Fruit fly (Drosophila melanogaster): ENCODE measurements around the gene rgn.

rgn gene

DNA sequence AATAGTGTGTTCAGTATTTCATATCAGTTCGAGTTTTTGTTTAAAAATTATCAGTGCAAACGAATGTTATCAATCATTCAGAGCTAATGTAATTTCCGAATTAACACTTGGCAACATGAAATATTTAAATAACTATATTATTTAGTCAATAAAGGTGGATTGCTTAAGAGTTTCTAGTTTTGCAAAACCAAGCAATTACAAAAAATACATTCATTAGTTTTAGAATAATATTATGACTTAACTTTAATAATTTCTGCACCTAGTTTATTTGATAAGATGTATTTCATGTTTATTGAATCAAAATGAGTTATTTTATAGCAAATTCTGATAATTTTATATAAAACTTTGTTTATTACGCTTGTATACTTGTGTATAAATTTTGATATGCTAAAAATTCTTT, 1.1 kb downstream of the rgn start:
- peak; percentile 75 for TF ChIP-seq noc (tag; optimal IDR thresholded peaks at IDR 0.05)

DNA sequence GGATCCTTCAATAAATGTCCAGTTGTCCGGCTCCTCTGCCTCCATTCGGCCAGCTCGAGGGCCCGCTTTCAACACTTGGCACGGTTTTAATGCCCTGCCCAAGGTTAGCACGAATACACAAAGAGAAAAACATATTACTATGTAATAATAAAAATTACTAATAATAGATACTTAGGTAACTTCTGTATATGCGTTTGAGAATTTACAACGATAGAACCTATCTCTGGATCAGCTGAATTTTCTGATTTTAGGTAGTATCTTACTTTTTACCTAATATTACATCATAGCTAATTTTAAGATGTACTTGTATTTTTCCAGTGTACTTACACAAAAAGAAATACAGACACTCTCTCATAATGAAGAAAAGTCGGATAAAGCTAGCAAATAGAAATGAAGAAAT, 3.4 kb downstream of the rgn start:
- TF ChIP-seq noc (tag; optimal IDR thresholded peaks at IDR 0.05): no peak

- TF ChIP-seq noc (tag; optimal IDR thresholded peaks at IDR 0.05): no peak
These were observed 4.6 kb downstream of the rgn start for dm6 chr3L:21386917-21387316.

dm6 chr3L:21388824-21389223, 6.5 kb downstream of the rgn start:
- no peak for TF ChIP-seq noc (tag; optimal IDR thresholded peaks at IDR 0.05)

DNA sequence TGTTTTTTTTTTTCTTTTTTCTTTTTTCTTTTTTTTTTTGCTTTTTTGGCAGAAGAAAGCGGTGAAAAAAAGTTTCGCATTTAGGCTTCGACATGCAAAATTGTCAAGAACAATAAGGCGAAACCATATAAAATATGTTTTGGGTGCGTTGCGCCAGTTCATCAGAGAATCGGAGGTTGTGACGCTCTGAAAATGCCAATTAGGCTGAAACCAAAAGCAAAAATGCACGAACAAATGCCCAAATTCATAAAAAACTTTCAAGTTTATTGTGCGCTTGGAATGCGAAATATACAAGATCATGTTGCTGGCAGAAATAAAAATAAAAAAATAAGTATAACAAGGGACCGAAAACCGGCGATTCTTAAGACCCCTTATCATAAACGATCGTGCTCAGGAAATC, 7.5 kb downstream of the rgn start:
- no peak for TF ChIP-seq noc (tag; optimal IDR thresholded peaks at IDR 0.05)

DNA sequence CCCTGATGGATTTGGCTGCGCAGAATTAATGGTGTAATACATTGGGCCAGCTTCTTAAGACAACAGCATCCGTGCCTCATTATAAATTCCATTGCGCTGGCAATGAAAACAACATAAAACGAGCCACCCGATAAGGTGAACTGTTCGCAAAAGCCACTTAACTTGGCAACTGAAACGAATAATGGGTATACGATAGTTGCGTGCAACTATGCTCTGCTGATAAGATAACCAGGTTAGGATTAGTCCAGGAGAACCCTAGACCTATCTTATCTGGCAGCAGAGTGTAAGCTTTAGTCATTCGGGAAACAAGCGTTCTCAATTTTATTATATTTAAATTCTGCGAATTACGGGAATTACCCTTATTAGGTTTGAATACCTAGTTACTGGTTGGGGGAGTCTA, 8.1 kb downstream of the rgn start:
- TF ChIP-seq noc (tag; optimal IDR thresholded peaks at IDR 0.05): no peak

dm6 chr3L:21398156-21398555, 15.9 kb downstream of the rgn start:
- TF ChIP-seq noc (tag; optimal IDR thresholded peaks at IDR 0.05): no peak

- TF ChIP-seq noc (tag; optimal IDR thresholded peaks at IDR 0.05): peak; percentile 32
These were observed 17.9 kb downstream of the rgn start for dm6 chr3L:21400206-21400605.

DNA sequence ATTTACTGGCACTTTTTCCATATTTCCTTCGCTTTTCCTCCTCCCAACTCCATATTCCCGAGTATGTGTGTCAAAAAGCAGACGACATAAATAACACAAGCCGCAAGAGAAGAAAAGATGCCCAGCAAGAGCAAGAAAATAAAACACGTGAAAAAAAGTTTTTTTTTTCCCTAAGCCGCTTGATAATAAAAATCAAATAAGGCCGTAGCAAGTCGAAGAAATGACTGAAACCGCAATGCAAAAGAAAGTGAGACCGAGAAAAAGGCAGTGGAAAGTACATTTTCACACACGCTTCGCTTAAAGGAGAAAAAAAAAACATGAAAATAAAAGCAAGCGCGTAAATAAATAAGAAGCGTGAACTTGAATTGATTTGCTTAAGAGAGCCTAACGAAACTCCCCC, 20.3 kb downstream of the rgn start:
- TF ChIP-seq noc (tag; optimal IDR thresholded peaks at IDR 0.05): no peak

DNA sequence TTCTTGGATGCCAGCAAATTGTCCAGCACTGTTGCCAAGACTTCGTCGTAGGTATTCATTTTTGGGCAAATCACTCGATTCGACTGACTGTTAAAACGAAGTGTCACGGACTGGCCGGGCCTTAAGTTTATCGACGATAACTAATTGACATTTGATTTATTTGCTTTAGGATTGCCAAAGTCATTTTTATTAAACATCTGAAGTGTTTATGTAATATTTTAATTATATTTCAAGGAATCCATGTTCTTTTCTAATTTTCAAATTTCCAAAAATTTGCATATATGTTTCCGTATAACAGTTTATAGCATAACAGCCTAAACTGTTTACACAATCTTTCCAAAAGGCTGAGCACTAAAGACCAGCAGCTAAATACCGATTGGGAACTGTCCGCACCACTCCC, 24.3 kb downstream of the rgn start, which contains the start of gene sa:
Gene sa, minus strand, starts transcription at position 101 of the 400 bp plus-strand sequence.
- TF ChIP-seq noc (tag; optimal IDR thresholded peaks at IDR 0.05): no peak

dm6 chr3L:21412140-21412539, 29.8 kb downstream of the rgn start:
- no peak for TF ChIP-seq noc (tag; optimal IDR thresholded peaks at IDR 0.05)

DNA sequence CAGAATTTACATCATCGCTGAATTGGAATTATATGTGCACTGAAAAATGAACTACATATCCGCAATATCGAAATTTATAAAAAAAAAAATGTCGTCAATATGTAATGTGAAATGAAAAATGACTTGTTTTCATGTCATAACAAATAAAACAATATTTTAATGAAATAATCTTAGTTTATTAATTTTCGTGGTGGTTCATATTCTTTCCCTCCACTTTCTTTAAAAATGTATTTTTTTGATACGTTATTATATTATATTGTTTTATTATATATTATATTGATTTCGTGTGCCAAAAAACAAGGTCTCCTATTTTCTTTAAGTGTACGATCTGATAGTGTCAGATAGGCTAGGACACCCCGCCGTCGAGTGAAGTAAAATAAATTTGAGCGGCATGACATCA, 32.0 kb downstream of the rgn start:
- TF ChIP-seq noc (tag; optimal IDR thresholded peaks at IDR 0.05): no peak

dm6 chr3L:21416921-21417447, 34.7 kb downstream of the rgn start:
- TF ChIP-seq noc (tag; optimal IDR thresholded peaks at IDR 0.05): no peak

DNA sequence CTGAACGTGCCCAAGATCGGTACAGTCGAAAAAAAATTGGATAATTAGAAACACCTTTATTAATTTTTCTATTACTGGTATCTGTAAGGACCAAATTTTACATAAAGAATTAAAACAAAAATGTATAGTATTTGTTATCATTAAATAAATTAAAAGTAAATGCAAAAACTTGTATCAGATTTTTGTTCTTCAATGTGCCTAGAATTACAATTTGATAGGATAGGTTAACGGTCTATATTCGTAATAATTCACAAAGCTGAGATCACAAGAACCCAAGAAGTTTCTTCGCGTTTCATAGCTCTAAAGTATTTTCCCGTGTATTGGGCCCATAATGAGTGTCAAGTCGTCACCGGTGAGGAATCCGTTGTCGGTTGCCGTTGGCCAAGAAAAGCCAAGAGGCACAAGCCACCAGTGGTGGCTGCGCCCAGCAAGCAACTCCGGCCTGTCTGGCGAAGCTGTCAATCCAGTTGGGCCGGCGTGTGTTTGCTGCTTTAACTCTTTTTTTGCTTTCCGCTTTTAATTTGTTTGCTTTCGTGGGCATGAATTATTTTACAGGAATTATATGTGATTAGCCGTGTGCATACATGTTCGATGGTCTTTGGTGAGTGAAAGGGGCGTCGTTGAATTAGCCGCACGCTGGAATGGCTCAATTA, 35.7 kb downstream of the rgn start:
- TF ChIP-seq noc (tag; optimal IDR thresholded peaks at IDR 0.05): peak; percentile 56

DNA sequence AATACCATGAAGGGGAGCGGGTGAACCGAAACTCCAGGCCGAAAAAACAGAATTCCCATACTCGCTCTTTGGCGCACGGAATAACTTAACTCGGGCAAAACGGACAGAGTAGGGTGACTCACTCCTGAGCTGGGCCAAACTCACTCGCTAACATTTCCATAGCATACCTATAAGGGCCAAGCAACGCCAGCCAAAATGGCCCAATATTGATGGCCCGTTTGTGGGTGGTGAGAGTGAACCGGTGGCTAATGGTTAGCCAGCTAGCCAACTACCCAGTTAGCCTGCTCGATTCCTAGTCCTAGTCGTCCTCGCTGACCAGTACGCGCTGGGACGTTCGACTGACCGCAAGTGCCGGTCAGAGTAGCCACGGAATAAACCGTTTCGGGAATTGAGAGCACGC, 45.2 kb downstream of the rgn start, which contains the start of gene CG33288:
Gene CG33288, plus strand, starts transcription at position 301 of the 400 bp plus-strand sequence.
- TF ChIP-seq noc (tag; optimal IDR thresholded peaks at IDR 0.05): no peak

dm6 chr3L:21433098-21433497, 50.8 kb downstream of the rgn start, which contains the start of the genes barc and Aef1:
TSS of gene barc (minus strand) at chr3L:21433134.
TSS of gene Aef1 (plus strand) at chr3L:21433422.
- TF ChIP-seq noc (tag; optimal IDR thresholded peaks at IDR 0.05): peak; percentile 71

DNA sequence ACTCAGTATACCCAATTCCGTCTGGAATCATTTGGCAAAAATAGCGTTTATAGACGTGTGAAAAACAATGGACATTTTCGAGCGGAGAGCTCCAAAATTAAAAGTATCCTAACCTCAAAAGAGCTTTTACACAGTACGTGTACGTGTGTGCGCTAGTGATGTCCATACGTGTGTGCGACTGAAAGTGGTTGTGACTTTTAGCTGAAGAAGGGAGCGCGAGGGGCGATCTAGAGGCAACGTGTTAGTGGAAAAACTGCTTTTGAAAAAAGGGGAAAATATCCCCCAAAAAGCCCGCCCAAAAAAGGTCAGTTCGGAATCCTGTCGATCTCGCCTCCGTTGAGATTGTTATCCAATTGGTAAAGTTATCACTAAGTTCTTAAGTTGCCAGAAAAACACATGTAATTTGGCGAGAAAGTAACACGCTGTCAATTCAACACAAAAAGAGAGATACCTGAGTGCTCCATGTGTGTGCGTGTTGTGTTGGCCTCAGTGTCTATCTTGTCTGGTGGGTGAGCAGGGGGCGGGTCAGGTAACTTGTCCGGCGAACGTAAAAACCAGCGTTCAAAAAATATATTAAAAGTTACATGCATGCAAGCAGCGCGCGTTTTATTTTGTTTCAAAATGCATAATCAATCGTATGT, 51.6 kb downstream of the rgn start:
- no peak for TF ChIP-seq noc (tag; optimal IDR thresholded peaks at IDR 0.05)
